Worm (Caenorhabditis elegans) whole organism, late embryonic: Measurements from ENCODE around the gene F40B5.2.

ENCODE experiments used
- F13H6.1 ChIP-seq: sonication (generic microtip); optimal IDR thresholded peaks from 2 replicates; lab custom pipeline; 2016; ENCODE audit warnings: missing genetic modification characterization, missing compliant biosample characterization
- K02D7.2 ChIP-seq: sonication (generic microtip); optimal IDR thresholded peaks from 2 replicates; lab custom pipeline; 2017; ENCODE audit warnings: mild to moderate bottlenecking, missing genetic modification characterization, missing compliant biosample characterization
- ceh-18 ChIP-seq: sonication (generic microtip); optimal IDR thresholded peaks from 2 replicates; lab custom pipeline; 2016; ENCODE audit warnings: missing genetic modification characterization, missing compliant biosample characterization
- ceh-19 ChIP-seq: fragments of 200-800 bp; sonication (Bioruptor generic); optimal IDR thresholded peaks from 2 replicates; lab custom pipeline; 2018; ENCODE audit warnings: mild to moderate bottlenecking, missing genetic modification characterization, missing compliant biosample characterization
- ceh-31 ChIP-seq: sonication (generic microtip); optimal IDR thresholded peaks from 2 replicates; lab custom pipeline; 2016; ENCODE audit warnings: missing genetic modification characterization, missing compliant biosample characterization
- ceh-34 ChIP-seq: sonication (generic microtip); optimal IDR thresholded peaks from 2 replicates; lab custom pipeline; 2016; ENCODE audit warnings: mild to moderate bottlenecking, missing genetic modification characterization, missing compliant biosample characterization
- ceh-48 ChIP-seq: sonication (generic microtip); optimal IDR thresholded peaks from 2 replicates; lab custom pipeline; 2016; ENCODE audit warnings: missing genetic modification characterization, inconsistent platforms, missing compliant biosample characterization
- ceh-6 ChIP-seq: fragments of 200-800 bp; sonication (Bioruptor generic); optimal IDR thresholded peaks from 2 replicates; lab custom pipeline; 2018; ENCODE audit warnings: mild to moderate bottlenecking, missing genetic modification characterization, missing compliant biosample characterization
- che-1 ChIP-seq: sonication (generic microtip); optimal IDR thresholded peaks from 2 replicates; lab custom pipeline; 2016; ENCODE audit warnings: mild to moderate bottlenecking, missing genetic modification characterization, missing compliant biosample characterization
- dmd-4 ChIP-seq: sonication (generic microtip); optimal IDR thresholded peaks from 2 replicates; lab custom pipeline; 2016; ENCODE audit warnings: borderline replicate concordance, missing genetic modification characterization, missing compliant biosample characterization
- dve-1 ChIP-seq: sonication (generic microtip); optimal IDR thresholded peaks from 2 replicates; lab custom pipeline; 2017; ENCODE audit warnings: antibody characterized with exemption, mild to moderate bottlenecking, missing genetic modification characterization, missing compliant biosample characterization
- elt-2 ChIP-seq: sonication (generic microtip); optimal IDR thresholded peaks from 2 replicates; lab custom pipeline; 2016; ENCODE audit warnings: missing genetic modification reagents, missing genetic modification characterization, missing compliant biosample characterization
- elt-4 ChIP-seq: sonication (generic microtip); optimal IDR thresholded peaks from 2 replicates; lab custom pipeline; 2016; ENCODE audit warnings: missing genetic modification characterization, missing compliant biosample characterization
- ets-4 ChIP-seq: sonication (generic microtip); optimal IDR thresholded peaks from 2 replicates; lab custom pipeline; 2016; ENCODE audit warnings: missing genetic modification characterization, missing compliant biosample characterization
- eyg-1 ChIP-seq: sonication (generic microtip); optimal IDR thresholded peaks from 2 replicates; lab custom pipeline; 2016; ENCODE audit warnings: missing genotype, missing genetic modification characterization, missing compliant biosample characterization
- fax-1 ChIP-seq: sonication (generic microtip); optimal IDR thresholded peaks from 2 replicates; lab custom pipeline; 2016; ENCODE audit warnings: missing genotype, missing genetic modification characterization, missing compliant biosample characterization
- fkh-10 ChIP-seq: fragments of 150-350 bp; optimal IDR thresholded peaks from 2 replicates; lab custom pipeline; 2014; ENCODE audit warnings: missing biosample characterization, missing genetic modification reagents, missing genetic modification characterization
- fkh-6 ChIP-seq: sonication (generic microtip); optimal IDR thresholded peaks from 2 replicates; lab custom pipeline; 2016; ENCODE audit warnings: missing genetic modification characterization, missing compliant biosample characterization
- hlh-13 ChIP-seq: fragments of 200-800 bp; sonication (Bioruptor generic); optimal IDR thresholded peaks from 2 replicates; lab custom pipeline; 2018; ENCODE audit warnings: mild to moderate bottlenecking, missing genetic modification characterization, missing compliant biosample characterization
- hlh-30 ChIP-seq: sonication (generic microtip); optimal IDR thresholded peaks from 2 replicates; lab custom pipeline; 2017; ENCODE audit warnings: antibody characterized with exemption, missing genetic modification characterization, missing compliant biosample characterization; ENCODE audit not compliant: insufficient read depth
- lin-11 ChIP-seq: fragments of 200-800 bp; sonication (Bioruptor generic); optimal IDR thresholded peaks from 2 replicates; lab custom pipeline; 2018; ENCODE audit warnings: mild to moderate bottlenecking, missing genetic modification characterization, missing compliant biosample characterization
- madf-2 ChIP-seq: sonication (generic microtip); optimal IDR thresholded peaks from 2 replicates; lab custom pipeline; 2017; ENCODE audit warnings: missing genetic modification characterization, missing compliant biosample characterization
- mec-3 ChIP-seq: sonication (generic microtip); optimal IDR thresholded peaks from 2 replicates; lab custom pipeline; 2016; ENCODE audit warnings: borderline replicate concordance, missing genetic modification characterization, missing compliant biosample characterization
- nfya-1 ChIP-seq: sonication (generic microtip); optimal IDR thresholded peaks from 2 replicates; lab custom pipeline; 2017; ENCODE audit warnings: missing genetic modification characterization, mild to moderate bottlenecking, missing compliant biosample characterization, antibody characterized with exemption, moderate library complexity
- npax-4 ChIP-seq: sonication (generic microtip); optimal IDR thresholded peaks from 2 replicates; lab custom pipeline; 2016; ENCODE audit warnings: missing genetic modification characterization, missing compliant biosample characterization
- pag-3 ChIP-seq: sonication (generic microtip); optimal IDR thresholded peaks from 2 replicates; lab custom pipeline; 2016; ENCODE audit warnings: missing compliant biosample characterization, missing genetic modification characterization, borderline replicate concordance
- pat-9 ChIP-seq: fragments of 200-800 bp; sonication (Bioruptor generic); optimal IDR thresholded peaks from 2 replicates; lab custom pipeline; 2018; ENCODE audit warnings: mild to moderate bottlenecking, missing genetic modification characterization, moderate library complexity, missing compliant biosample characterization
- pax-1 ChIP-seq: fragments of 150-350 bp; optimal IDR thresholded peaks from 2 replicates; lab custom pipeline; 2014; ENCODE audit warnings: missing biosample characterization, missing genetic modification characterization
- pqm-1 ChIP-seq: sonication (generic microtip); optimal IDR thresholded peaks from 2 replicates; lab custom pipeline; 2016; ENCODE audit warnings: missing genetic modification characterization, missing compliant biosample characterization
- pros-1 ChIP-seq: fragments of 150-350 bp; optimal IDR thresholded peaks from 2 replicates; lab custom pipeline; 2014; ENCODE audit warnings: missing biosample characterization, missing genetic modification reagents, missing genetic modification characterization
- ref-2 ChIP-seq: sonication (generic microtip); optimal IDR thresholded peaks from 2 replicates; lab custom pipeline; 2016; ENCODE audit warnings: missing genetic modification characterization, missing compliant biosample characterization
- sdc-2 ChIP-seq: sonication (generic microtip); optimal IDR thresholded peaks from 2 replicates; lab custom pipeline; 2016; ENCODE audit warnings: missing genotype, missing genetic modification characterization, missing compliant biosample characterization
- sox-2 ChIP-seq: fragments of 200-800 bp; sonication (Bioruptor generic); IDR thresholded peaks from 2 replicates; pipeline ENCODE4 v1.3.6; 2022; ENCODE audit warnings: missing genetic modification reagents, missing genetic modification characterization, missing compliant biosample characterization
- sox-4 ChIP-seq: sonication (generic microtip); optimal IDR thresholded peaks from 2 replicates; lab custom pipeline; 2017; ENCODE audit warnings: mild to moderate bottlenecking, missing genetic modification characterization, inconsistent platforms, missing compliant biosample characterization
- syd-9 ChIP-seq: sonication (generic microtip); optimal IDR thresholded peaks from 2 replicates; lab custom pipeline; 2016; ENCODE audit warnings: mild to moderate bottlenecking, missing genetic modification characterization, moderate library complexity, missing compliant biosample characterization
- ttx-3 ChIP-seq: sonication (generic microtip); optimal IDR thresholded peaks from 2 replicates; lab custom pipeline; 2016; ENCODE audit warnings: missing genetic modification reagents, missing genetic modification characterization, missing compliant biosample characterization
- unc-3 ChIP-seq, 2 experiments: fragments of 200-800 bp in 1 of 2; sonication (Bioruptor generic) in 1 of 2; sonication (generic microtip) in 1 of 2; conservative IDR thresholded peaks in 1 of 2; optimal IDR thresholded peaks in 1 of 2; 2 replicates each; pipeline versions ENCODE4 v1.3.6 to Lab custom; 2016 to 2022; ENCODE audit warnings: missing compliant biosample characterization in 2 of 2, missing genetic modification characterization in 2 of 2, missing genetic modification reagents in 1 of 2
- unc-55 ChIP-seq: sonication (generic microtip); optimal IDR thresholded peaks from 2 replicates; lab custom pipeline; 2017; ENCODE audit warnings: missing biosample characterization, missing genetic modification reagents, missing genetic modification characterization
- unc-86 ChIP-seq: sonication (generic microtip); optimal IDR thresholded peaks from 2 replicates; lab custom pipeline; 2016; ENCODE audit warnings: missing genetic modification characterization, missing compliant biosample characterization
- zip-5 ChIP-seq: sonication (generic microtip); optimal IDR thresholded peaks from 2 replicates; lab custom pipeline; 2016; ENCODE audit warnings: missing genetic modification characterization, missing compliant biosample characterization

The F40B5.2 gene

DNA sequence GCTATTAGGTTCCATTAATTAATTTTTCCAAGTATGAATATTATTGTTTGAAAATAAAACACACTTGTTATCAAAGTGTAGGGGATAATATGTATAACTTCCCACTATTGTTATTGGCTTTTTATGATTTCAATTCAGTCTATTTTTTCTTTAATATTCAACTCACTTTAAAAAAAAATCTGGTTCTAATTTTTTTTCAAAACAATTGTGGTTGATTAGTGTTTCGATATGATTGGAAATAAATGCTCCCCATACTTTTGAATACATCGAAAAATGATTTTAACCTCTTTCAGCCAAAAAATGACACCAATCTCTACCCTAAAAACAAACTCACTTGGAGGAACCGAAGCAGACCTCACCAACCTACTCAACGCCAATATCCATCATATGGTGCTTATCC, 27.3 kb upstream of the F40B5.2 start, which contains the start of gene F55E10.2:
Gene F55E10.2, plus strand, starts transcription at position 301 of the 400 bp plus-strand sequence.
- TF ChIP-seq syd-9 (tag; lab: Kevin White, UChicago) (no peak), unc-86 (tag; lab: Kevin White, UChicago) (no peak), pag-3 (no peak), fkh-6 (tag; lab: Kevin White, UChicago) (no peak), ttx-3 (tag; lab: Kevin White, UChicago) (no peak), ceh-31 (tag; lab: Kevin White, UChicago) (no peak), pros-1 (no peak), K02D7.2 (tag; lab: Kevin White, UChicago) (no peak), pat-9 (tag; lab: Kevin White, UChicago) (no peak), elt-2 (no peak)
- TF ChIP-seq, all 69 proteins: peak for 0

ce11 chrX:8341675-8342074, 26.0 kb upstream of the F40B5.2 start, which contains the start of gene F55E10.1:
Gene F55E10.1, plus strand, starts transcription at chrX:8341975.
- TF ChIP-seq pax-1 (tag; lab: Kevin White, UChicago) (no peak), fkh-10 (no peak), unc-86 (tag; lab: Kevin White, UChicago) (no peak), npax-4 (no peak), pros-1 (no peak), pat-9 (tag; lab: Kevin White, UChicago) (no peak), ceh-19 (GFP tag; lab: Kevin White, UChicago) (no peak), sox-4 (tag; lab: Kevin White, UChicago) (no peak), eyg-1 (no peak)

ce11 chrX:8346248-8346647, 21.4 kb upstream of the F40B5.2 start, which contains the start of gene drd-5:
Gene drd-5, minus strand, starts transcription at chrX:8346348.
- TF ChIP-seq hlh-30 (tag; lab: Kevin White, UChicago) (no peak), unc-55 (GFP tag; lab: Kevin White, UChicago) (no peak), sox-2 (GFP tag; lab: Robert Waterston, UW) (no peak), elt-4 (tag; lab: Kevin White, UChicago) (no peak), mec-3 (tag; lab: Kevin White, UChicago) (no peak), ceh-18 (tag; lab: Kevin White, UChicago) (no peak), pag-3 (no peak), ceh-34 (tag; lab: Kevin White, UChicago) (no peak), ets-4 (tag; lab: Kevin White, UChicago) (no peak), madf-2 (tag; lab: Kevin White, UChicago) (no peak), dve-1 (tag; lab: Kevin White, UChicago) (no peak), F13H6.1 (tag; lab: Kevin White, UChicago) (no peak), unc-86 (tag; lab: Kevin White, UChicago) (no peak), fkh-6 (tag; lab: Kevin White, UChicago) (no peak), nfya-1 (tag; lab: Kevin White, UChicago) (no peak), pqm-1 (tag; lab: Kevin White, UChicago) (no peak), npax-4 (no peak), ceh-48 (no peak), ceh-6 (no peak)
- TF ChIP-seq, all 69 proteins: peak for 0

DNA sequence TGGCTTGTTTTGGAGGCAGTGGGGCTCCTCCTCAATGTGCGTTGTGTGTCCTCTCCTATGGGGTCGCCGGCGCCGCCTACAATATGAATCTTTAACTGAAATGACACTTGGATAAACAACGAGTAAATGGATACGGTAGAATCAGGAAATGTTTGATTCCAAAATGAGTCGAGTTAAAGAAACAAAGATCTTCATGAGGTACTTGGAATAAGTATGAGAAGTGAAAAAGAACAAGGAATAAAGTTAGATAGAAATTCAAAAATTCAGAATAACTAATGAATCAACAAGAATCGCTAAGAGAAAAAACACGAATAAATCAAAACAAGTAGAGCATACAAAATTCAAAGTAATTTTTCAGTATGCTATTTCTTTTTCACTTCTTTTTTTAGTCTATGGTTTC, 16.7 kb upstream of the F40B5.2 start, which contains the start of gene npr-28:
Gene npr-28, minus strand, starts transcription at position 101 of the 400 bp plus-strand sequence.
- TF ChIP-seq ceh-31 (tag; lab: Kevin White, UChicago): no peak
- no peak for TF ChIP-seq zip-5 (tag; lab: Kevin White, UChicago)
- TF ChIP-seq lin-11 (tag; lab: Kevin White, UChicago): no peak
- TF ChIP-seq syd-9 (tag; lab: Kevin White, UChicago): no peak
- TF ChIP-seq K02D7.2 (tag; lab: Kevin White, UChicago): no peak
- no peak for TF ChIP-seq unc-3 (GFP tag; conservative IDR thresholded peaks at IDR 0.05; lab: Robert Waterston, UW)
- no peak for TF ChIP-seq unc-3 (tag; optimal IDR thresholded peaks at IDR 0.05; lab: Kevin White, UChicago)
- no peak for TF ChIP-seq sdc-2 (tag; lab: Kevin White, UChicago)
- no peak for TF ChIP-seq dmd-4
- no peak for TF ChIP-seq ref-2 (tag; lab: Kevin White, UChicago)
- TF ChIP-seq fax-1 (tag; lab: Kevin White, UChicago): no peak
- TF ChIP-seq che-1 (tag; lab: Kevin White, UChicago): no peak
- no peak for TF ChIP-seq hlh-13 (GFP tag; lab: Kevin White, UChicago)
